Worm (Caenorhabditis elegans): ENCODE results near the gene F58H1.2.
A peak's percentile ranks its signal among the peaks of the same experiment; 100 is the strongest.

F58H1.2 gene

ce11 chrV:11929046-11929590 lies at the start of gene F58H1.2:
Gene F58H1.2, plus strand, starts transcription at chrV:11929096.
- TF ChIP-seq elt-3 (tag; optimal IDR thresholded peaks at IDR 0.05) (no peak), nhr-76 (tag; optimal IDR thresholded peaks at IDR 0.05) (no peak), nfya-1 (tag; optimal IDR thresholded peaks at IDR 0.05; ENCODE audit: insufficient read depth) (no peak), fkh-10 (GFP tag; optimal IDR thresholded peaks at IDR 0.05) (no peak), unc-39 (tag; optimal IDR thresholded peaks at IDR 0.05) (no peak), pha-4 (tag; optimal IDR thresholded peaks at IDR 0.05) (no peak), nhr-28 (tag; optimal IDR thresholded peaks at IDR 0.05) (no peak), ceh-28 (tag; optimal IDR thresholded peaks at IDR 0.05) (no peak), egl-27 (tag; optimal IDR thresholded peaks at IDR 0.05) (no peak), skn-1 (tag; optimal IDR thresholded peaks at IDR 0.05) (no peak), ceh-9 (tag; optimal IDR thresholded peaks at IDR 0.05) (no peak), lin-39 (tag; optimal IDR thresholded peaks at IDR 0.05) (no peak), aly-2 (tag; optimal IDR thresholded peaks at IDR 0.05) (no peak), lin-15B (tag; optimal IDR thresholded peaks at IDR 0.05) (no peak), elt-1 (tag; optimal IDR thresholded peaks at IDR 0.05) (no peak), daf-12 (tag; optimal IDR thresholded peaks at IDR 0.05) (no peak)

- TF ChIP-seq unc-62 (GFP tag; optimal IDR thresholded peaks at IDR 0.05) = no peak
- TF ChIP-seq R02D3.7 (tag; optimal IDR thresholded peaks at IDR 0.05) = no peak
- TF ChIP-seq hmg-11 (tag; optimal IDR thresholded peaks at IDR 0.05) = no peak
- no peak for TF ChIP-seq ceh-28 (tag; optimal IDR thresholded peaks at IDR 0.05)
- TF ChIP-seq mdl-1 (tag; optimal IDR thresholded peaks at IDR 0.05) = no peak
- TF ChIP-seq ceh-82 (tag; optimal IDR thresholded peaks at IDR 0.05) = no peak
- TF ChIP-seq nhr-77 (tag; optimal IDR thresholded peaks at IDR 0.05) = no peak
- no peak for TF ChIP-seq nhr-43 (tag; optimal IDR thresholded peaks at IDR 0.05; ENCODE audit: poor library complexity, severe bottlenecking)
- TF ChIP-seq daf-12 (tag; optimal IDR thresholded peaks at IDR 0.05) = no peak
- no peak for TF ChIP-seq snpc-4 (tag; optimal IDR thresholded peaks at IDR 0.05)
- TF ChIP-seq nhr-11 (tag; optimal IDR thresholded peaks at IDR 0.05) = no peak
- TF ChIP-seq elt-2 (tag; optimal IDR thresholded peaks at IDR 0.05) = no peak
- no peak for TF ChIP-seq ztf-4 (tag; optimal IDR thresholded peaks at IDR 0.05)
- no peak for TF ChIP-seq elt-3 (tag; optimal IDR thresholded peaks at IDR 0.05)
- no peak for TF ChIP-seq aly-2 (tag; optimal IDR thresholded peaks at IDR 0.05)
- no peak for TF ChIP-seq elt-1 (tag; optimal IDR thresholded peaks at IDR 0.05)
Observed at ce11 chrV:11879732-11880131, 49.2 kb upstream of the F58H1.2 start, which contains the start of gene sulp-5. Gene sulp-5, plus strand, starts transcription at chrV:11880032.

- no peak for TF ChIP-seq nhr-25 (tag; optimal IDR thresholded peaks at IDR 0.05)
- TF ChIP-seq mdl-1 (tag; optimal IDR thresholded peaks at IDR 0.05) = no peak
- TF ChIP-seq fkh-2 (tag; optimal IDR thresholded peaks at IDR 0.05) = no peak
- no peak for TF ChIP-seq mml-1 (tag; optimal IDR thresholded peaks at IDR 0.05)
- TF ChIP-seq snpc-4 (tag; optimal IDR thresholded peaks at IDR 0.05) = no peak
- TF ChIP-seq nhr-76 (tag; optimal IDR thresholded peaks at IDR 0.05) = no peak
Observed at ce11 chrV:11883215-11883614, 45.7 kb upstream of the F58H1.2 start.

DNA sequence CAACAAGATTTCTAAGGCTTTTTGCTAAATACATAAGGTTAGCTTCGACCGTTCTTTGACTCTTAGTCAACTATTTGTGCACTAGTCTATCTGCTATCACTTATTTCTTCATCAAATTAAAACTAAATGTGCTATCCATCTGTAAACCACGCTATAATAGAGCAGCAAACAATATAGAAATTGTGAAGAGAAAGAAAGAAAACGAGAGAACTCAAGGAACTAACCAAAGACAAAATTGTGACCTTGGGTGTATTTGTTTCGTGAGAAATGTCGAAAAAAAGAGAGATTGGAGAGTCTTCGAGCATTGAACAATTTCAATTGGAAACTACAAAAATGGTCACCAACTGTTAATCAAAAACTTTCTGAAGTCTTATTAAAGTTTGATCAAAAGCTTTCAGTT lies 43.8 kb upstream of the F58H1.2 start:
- TF ChIP-seq pqm-1 (tag; optimal IDR thresholded peaks at IDR 0.05) = peak; percentile 94
- TF ChIP-seq eor-1 (tag; optimal IDR thresholded peaks at IDR 0.05) = no peak
- TF ChIP-seq jun-1 (tag; optimal IDR thresholded peaks at IDR 0.05) = peak; percentile 39
- peak; percentile 32 for TF ChIP-seq elt-2 (tag; optimal IDR thresholded peaks at IDR 0.05)
- TF ChIP-seq pha-4 (tag; optimal IDR thresholded peaks at IDR 0.05) = peak; percentile 73

DNA sequence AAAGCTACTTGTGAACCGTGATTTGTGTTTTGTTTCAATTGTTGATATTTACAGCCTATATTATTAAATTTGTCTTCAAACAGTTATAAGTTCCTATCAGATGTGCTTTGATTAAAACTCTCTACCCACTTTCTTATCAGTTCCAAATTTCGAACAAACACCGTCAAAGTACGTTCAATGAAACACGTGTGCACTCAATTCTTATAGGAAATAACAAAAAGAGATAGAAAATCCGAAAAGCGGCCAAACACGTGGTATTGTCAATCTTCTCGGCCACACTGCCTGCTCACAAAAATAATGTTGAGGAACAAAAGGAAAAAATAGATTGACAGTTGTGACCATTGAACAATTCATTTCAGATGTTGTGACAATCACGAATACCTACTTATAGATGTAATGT lies 43.0 kb upstream of the F58H1.2 start:
- TF ChIP-seq elt-2 (tag; optimal IDR thresholded peaks at IDR 0.05) (peak; percentile 85), eor-1 (tag; optimal IDR thresholded peaks at IDR 0.05) (no peak), nhr-76 (tag; optimal IDR thresholded peaks at IDR 0.05) (no peak), jun-1 (tag; optimal IDR thresholded peaks at IDR 0.05) (peak; percentile 93), nhr-237 (tag; optimal IDR thresholded peaks at IDR 0.05) (no peak), nhr-25 (tag; optimal IDR thresholded peaks at IDR 0.05) (no peak), egl-5 (tag; optimal IDR thresholded peaks at IDR 0.05) (no peak), zag-1 (tag; optimal IDR thresholded peaks at IDR 0.05) (no peak), unc-62 (GFP tag; optimal IDR thresholded peaks at IDR 0.05) (no peak), fkh-10 (GFP tag; optimal IDR thresholded peaks at IDR 0.05) (no peak), nhr-23 (tag; optimal IDR thresholded peaks at IDR 0.05) (peak; percentile 59), hmg-11 (tag; optimal IDR thresholded peaks at IDR 0.05) (no peak), nfya-1 (tag; optimal IDR thresholded peaks at IDR 0.05; ENCODE audit: insufficient read depth) (peak; percentile 27), ztf-4 (tag; optimal IDR thresholded peaks at IDR 0.05) (no peak), daf-12 (tag; optimal IDR thresholded peaks at IDR 0.05) (no peak), ceh-16 (tag; optimal IDR thresholded peaks at IDR 0.05) (no peak), unc-39 (tag; optimal IDR thresholded peaks at IDR 0.05) (no peak), R02D3.7 (tag; optimal IDR thresholded peaks at IDR 0.05) (no peak), nhr-11 (tag; optimal IDR thresholded peaks at IDR 0.05) (no peak), lin-15B (tag; optimal IDR thresholded peaks at IDR 0.05) (no peak), mdl-1 (tag; optimal IDR thresholded peaks at IDR 0.05) (peak; percentile 47), nhr-43 (tag; optimal IDR thresholded peaks at IDR 0.05; ENCODE audit: poor library complexity, severe bottlenecking) (peak; percentile 68), mml-1 (tag; optimal IDR thresholded peaks at IDR 0.05) (no peak), lsy-12 (tag; optimal IDR thresholded peaks at IDR 0.05) (no peak), lin-39 (tag; optimal IDR thresholded peaks at IDR 0.05) (peak; percentile 2), pqm-1 (tag; optimal IDR thresholded peaks at IDR 0.05) (peak; percentile 91), ztf-11 (tag; optimal IDR thresholded peaks at IDR 0.05) (no peak), fkh-2 (tag; optimal IDR thresholded peaks at IDR 0.05) (no peak), fos-1 (tag; optimal IDR thresholded peaks at IDR 0.05) (no peak), tbx-2 (tag; optimal IDR thresholded peaks at IDR 0.05) (no peak)

Measured in whole organism, L3 larva.